Worm (Caenorhabditis elegans): ENCODE results near the gene srd-28.

ce11 chrV:15268302-15268701, 17.9 kb downstream of the srd-28 start, which contains the start of gene srw-22:
- TF ChIP-seq ama-1 (optimal IDR thresholded peaks at IDR 0.05), result no peak
- no peak for TF ChIP-seq tbx-11 (GFP tag; IDR thresholded peaks at IDR 0.05)
- no peak for TF ChIP-seq hnd-1 (tag; optimal IDR thresholded peaks at IDR 0.05)
- TF ChIP-seq ceh-13 (GFP tag; optimal IDR thresholded peaks at IDR 0.05), result no peak
- TF ChIP-seq pes-1 (GFP tag; IDR thresholded peaks at IDR 0.05), result no peak
- TF ChIP-seq ets-7 (tag; optimal IDR thresholded peaks at IDR 0.05), result no peak
- no peak for TF ChIP-seq scrt-1 (GFP tag; IDR thresholded peaks at IDR 0.05)

Measured in whole organism, early embryonic.